Worm (Caenorhabditis elegans) whole organism, mixed stage, embryonic: ENCODE data around the gene srg-57.

ENCODE experiments used
- elt-3 ChIP-seq: fragments of 150-350 bp; optimal IDR thresholded peaks from 2 replicates; lab custom pipeline; 2014; ENCODE audit warnings: missing biosample characterization, missing genetic modification characterization
- nhr-237 ChIP-seq: fragments of 150-350 bp; optimal IDR thresholded peaks from 2 replicates; lab custom pipeline; 2014; ENCODE audit warnings: missing biosample characterization, missing genetic modification characterization
- nhr-28 ChIP-seq: fragments of 150-350 bp; optimal IDR thresholded peaks from 2 replicates; lab custom pipeline; 2014; ENCODE audit warnings: missing biosample characterization, missing genetic modification characterization
- zip-8 ChIP-seq: fragments of 150-350 bp; optimal IDR thresholded peaks from 2 replicates; lab custom pipeline; 2014; ENCODE audit warnings: missing biosample characterization, missing genetic modification characterization

ce11 chrV:2740228-2740627, 6.0 kb upstream of the srg-57 start, which contains the start of gene srg-61:
- no peak for TF ChIP-seq zip-8 (tag; lab: Kevin White, UChicago)
- no peak for TF ChIP-seq elt-3 (tag; lab: Kevin White, UChicago)
- TF ChIP-seq nhr-28: no peak
- TF ChIP-seq nhr-237: no peak
